Fruit fly (Drosophila melanogaster): ENCODE measurements around the gene CG34179.

DNA sequence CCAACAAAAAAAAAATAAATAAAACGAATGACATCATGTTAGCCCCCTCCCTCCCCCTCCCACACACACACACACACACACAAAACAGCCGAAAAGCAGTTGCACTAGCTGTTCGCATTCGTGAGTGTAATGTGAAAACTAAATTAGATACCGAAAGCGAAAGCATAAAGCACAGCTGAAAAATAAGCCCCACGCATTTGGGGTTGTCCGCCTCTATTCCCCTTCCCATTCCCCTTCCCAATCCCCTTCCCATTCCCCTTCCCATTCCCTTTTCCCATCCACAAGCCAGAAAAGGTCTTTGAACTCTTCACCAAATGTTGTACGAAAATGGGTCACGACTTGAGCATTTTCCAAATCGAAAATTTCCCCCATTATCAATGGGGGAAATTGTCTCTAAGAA lies 26.8 kb upstream of the CG34179 start:
- TF ChIP-seq OdsH (GFP tag; optimal IDR thresholded peaks at IDR 0.05) (no peak), svp (GFP tag) (no peak), Blimp-1 (GFP tag; optimal IDR thresholded peaks at IDR 0.05) (no peak), CG31627 (GFP tag; optimal IDR thresholded peaks at IDR 0.05) (no peak)
